Worm (Caenorhabditis elegans) whole organism, young adult: ENCODE data around the gene F25D1.8.

Experiments
- F55B11.4 ChIP-seq: sonication (generic microtip); optimal IDR thresholded peaks from 2 replicates; lab custom pipeline; 2016; ENCODE audit warnings: missing compliant biosample characterization, missing genetic modification characterization, borderline replicate concordance; ENCODE audit not compliant: insufficient read depth
- Y53G8AR.9 ChIP-seq: fragments of 200-800 bp; sonication (Bioruptor generic); conservative IDR thresholded peaks from 2 replicates; pipeline ENCODE4 v1.3.6; 2022; ENCODE audit warnings: missing genetic modification reagents, missing genetic modification characterization, missing compliant biosample characterization
- efl-1 ChIP-seq: fragments of 150-350 bp; optimal IDR thresholded peaks from 2 replicates; lab custom pipeline; 2014; ENCODE audit warnings: missing biosample characterization, missing genetic modification reagents, missing genetic modification characterization
- egl-44 ChIP-seq: fragments of 200-800 bp; sonication (Bioruptor generic); IDR thresholded peaks from 2 replicates; pipeline ENCODE4 v1.3.6; 2022; ENCODE audit warnings: missing genetic modification reagents, missing genetic modification characterization, missing compliant biosample characterization
- mxl-1 ChIP-seq: sonication (generic microtip); optimal IDR thresholded peaks from 2 replicates; lab custom pipeline; 2016; ENCODE audit warnings: missing genetic modification characterization, missing compliant biosample characterization
- pha-4 ChIP-seq: fragments of 150-350 bp; sonication (generic microtip); optimal IDR thresholded peaks from 2 replicates; lab custom pipeline; 2014; ENCODE audit warnings: missing biosample characterization, missing genetic modification reagents, missing genetic modification characterization
- sea-2 ChIP-seq: fragments of 200-800 bp; sonication (Bioruptor generic); IDR thresholded peaks from 2 replicates; pipeline ENCODE4 v1.3.6; 2022; ENCODE audit warnings: missing genetic modification characterization, missing compliant biosample characterization
- snpc-4 ChIP-seq, 5 experiments: fragments of 150-350 bp in 1 of 5; sonication (generic microtip) in 4 of 5; optimal IDR thresholded peaks; 2 replicates each; lab custom pipeline; 2014 to 2018; ENCODE audit warnings: missing genetic modification characterization in 5 of 5, missing biosample characterization in 3 of 5, antibody characterized with exemption in 2 of 5, mild to moderate bottlenecking in 2 of 5, missing compliant biosample characterization in 2 of 5, missing genotype in 2 of 5, moderate library complexity in 2 of 5, missing genetic modification reagents in 1 of 5
- unc-62 ChIP-seq: fragments of 150-350 bp; optimal IDR thresholded peaks from 2 replicates; lab custom pipeline; 2014; ENCODE audit warnings: missing biosample characterization, missing genetic modification reagents, missing genetic modification characterization

- TF ChIP-seq egl-44 (GFP tag; lab: Robert Waterston, UW) (no peak), efl-1 (GFP tag; lab: Kevin White, UChicago) (peak; percentile 63), F55B11.4 (tag; lab: Kevin White, UChicago) (no peak), unc-62 (GFP tag; lab: Kevin White, UChicago) (no peak), sea-2 (GFP tag; lab: Robert Waterston, UW) (no peak), pha-4 (no peak), mxl-1 (no peak), snpc-4 (GFP tag; optimal IDR thresholded peaks at IDR 0.05; lab: Kevin White, UChicago) (no peak), snpc-4 (tag; optimal IDR thresholded peaks at IDR 0.05; lab: Kevin White, UChicago) (peak in 2 of 4 experiments; percentile 63 to 77), Y53G8AR.9 (GFP tag; lab: Robert Waterston, UW) (peak; percentile 81)
These were observed 2.4 kb upstream of the F25D1.8 start for ce11 chrV:10536808-10537207.
